Fruit fly (Drosophila melanogaster) whole organism, adult: ENCODE results near the gene CG42324.

Experiments used
- CG12768 ChIP-seq: fragments of 200-800 bp; sonication (Bioruptor generic); optimal IDR thresholded peaks from 2 replicates; lab custom pipeline; 2017; ENCODE audit warnings: missing biosample characterization, missing genetic modification characterization, mild to moderate bottlenecking, moderate library complexity, missing genetic modification reagents
- CG14711 ChIP-seq: fragments of 200-800 bp; sonication (Bioruptor generic); optimal IDR thresholded peaks from 2 replicates; lab custom pipeline; 2018; ENCODE audit warnings: missing biosample characterization, mild to moderate bottlenecking, missing genetic modification characterization, moderate library complexity
- CG33017 ChIP-seq: fragments of 200-800 bp; sonication (Bioruptor generic); optimal IDR thresholded peaks from 2 replicates; lab custom pipeline; 2018; ENCODE audit warnings: missing biosample characterization, mild to moderate bottlenecking, missing genetic modification characterization, moderate library complexity
- CG5204 ChIP-seq: fragments of 200-800 bp; sonication (Bioruptor generic); optimal IDR thresholded peaks from 2 replicates; lab custom pipeline; 2016; ENCODE audit warnings: missing biosample characterization, missing genetic modification characterization
- CG7045 ChIP-seq: fragments of 200-800 bp; sonication (Bioruptor generic); optimal IDR thresholded peaks from 2 replicates; lab custom pipeline; 2017; ENCODE audit warnings: missing biosample characterization, mild to moderate bottlenecking, missing genetic modification characterization
- Clk ChIP-seq: fragments of 200-800 bp; sonication (Bioruptor generic); optimal IDR thresholded peaks from 2 replicates; lab custom pipeline; 2017; ENCODE audit warnings: missing biosample characterization, missing genetic modification characterization
- bab1 ChIP-seq: fragments of 200-800 bp; sonication (Bioruptor generic); optimal IDR thresholded peaks from 3 replicates; lab custom pipeline; 2019; ENCODE audit warnings: missing biosample characterization, mild to moderate bottlenecking, missing genetic modification characterization, moderate library complexity
- kay ChIP-seq: fragments of 200-800 bp; sonication (Bioruptor generic); peaks from one replicate; lab custom pipeline; 2016; ENCODE audit warnings: missing biosample characterization, missing genetic modification characterization, borderline replicate concordance
- pad ChIP-seq: fragments of 200-800 bp; sonication (Bioruptor generic); optimal IDR thresholded peaks from 3 replicates; lab custom pipeline; 2017; ENCODE audit warnings: missing biosample characterization, missing genetic modification characterization, mild to moderate bottlenecking, moderate library complexity, missing genetic modification reagents

- TF ChIP-seq Clk (GFP tag; lab: Kevin White, UChicago) = no peak
- no peak for TF ChIP-seq CG33017
- no peak for TF ChIP-seq pad (GFP tag; lab: Kevin White, UChicago)
- TF ChIP-seq CG12768 = no peak
- TF ChIP-seq CG7045 = no peak
- TF ChIP-seq CG5204 (GFP tag; lab: Kevin White, UChicago) = no peak
- no peak for TF ChIP-seq CG14711 (tag; lab: Kevin White, UChicago)
- no peak for TF ChIP-seq bab1 (GFP tag; lab: Kevin White, UChicago)
- TF ChIP-seq kay (GFP tag; lab: Kevin White, UChicago) = no peak
Observed at dm6 chr3L:3439598-3439997, 32.6 kb upstream of the CG42324 start.
